Worm (Caenorhabditis elegans) whole organism, L2 larva: Measurements from ENCODE around the gene C49H3.4.

Source experiments
- F13H6.1 ChIP-seq: sonication (generic microtip); optimal IDR thresholded peaks from 2 replicates; lab custom pipeline; 2016; ENCODE audit warnings: missing genetic modification characterization, missing compliant biosample characterization
- R02D3.7 ChIP-seq: fragments of 150-350 bp; optimal IDR thresholded peaks from 2 replicates; lab custom pipeline; 2014; ENCODE audit warnings: missing biosample characterization, missing genetic modification characterization
- Y55F3AM.14 ChIP-seq: fragments of 200-800 bp; sonication (Bioruptor generic); optimal IDR thresholded peaks from 2 replicates; lab custom pipeline; 2018; ENCODE audit warnings: mild to moderate bottlenecking, missing genetic modification characterization, missing compliant biosample characterization
- ZK546.5 ChIP-seq: sonication (generic microtip); optimal IDR thresholded peaks from 2 replicates; lab custom pipeline; 2017; ENCODE audit warnings: missing biosample characterization, missing genetic modification characterization
- alr-1 ChIP-seq: fragments of 150-350 bp; optimal IDR thresholded peaks from 2 replicates; lab custom pipeline; 2014; ENCODE audit warnings: missing biosample characterization, missing genetic modification characterization
- ama-1 ChIP-seq: fragments of 150-350 bp; optimal IDR thresholded peaks from 2 replicates; lab custom pipeline; 2018; ENCODE audit warnings: inconsistent platforms
- ceh-16 ChIP-seq: fragments of 150-350 bp; optimal IDR thresholded peaks from 2 replicates; lab custom pipeline; 2014; ENCODE audit warnings: missing biosample characterization, missing genetic modification characterization
- ceh-82 ChIP-seq: fragments of 150-350 bp; optimal IDR thresholded peaks from 2 replicates; lab custom pipeline; 2014; ENCODE audit warnings: missing biosample characterization, missing genetic modification characterization
- crh-2 ChIP-seq: sonication (generic microtip); optimal IDR thresholded peaks from 2 replicates; lab custom pipeline; 2017; ENCODE audit warnings: missing biosample characterization, missing genetic modification characterization
- dmd-4 ChIP-seq: sonication (generic microtip); optimal IDR thresholded peaks from 2 replicates; lab custom pipeline; 2017; ENCODE audit warnings: missing biosample characterization, missing genetic modification characterization
- elt-1 ChIP-seq: fragments of 150-350 bp; optimal IDR thresholded peaks from 2 replicates; lab custom pipeline; 2014; ENCODE audit warnings: missing biosample characterization, missing genetic modification characterization
- elt-3 ChIP-seq: sonication (generic microtip); optimal IDR thresholded peaks from 2 replicates; lab custom pipeline; 2017; ENCODE audit warnings: missing biosample characterization, missing genetic modification characterization
- fos-1 ChIP-seq: fragments of 150-350 bp; optimal IDR thresholded peaks from 2 replicates; lab custom pipeline; 2014; ENCODE audit warnings: missing biosample characterization, missing genetic modification characterization
- lin-13 ChIP-seq: fragments of 150-350 bp; optimal IDR thresholded peaks from 2 replicates; lab custom pipeline; 2014; ENCODE audit warnings: missing biosample characterization, missing genetic modification reagents, missing genetic modification characterization
- lin-39 ChIP-seq: fragments of 150-350 bp; optimal IDR thresholded peaks from 2 replicates; lab custom pipeline; 2014; ENCODE audit warnings: missing biosample characterization, missing genetic modification reagents, missing genetic modification characterization
- lsy-2 ChIP-seq, 2 experiments: fragments of 150-350 bp in 1 of 2; sonication (generic microtip) in 1 of 2; optimal IDR thresholded peaks; 2 replicates each; lab custom pipeline; 2014 to 2017; ENCODE audit warnings: missing biosample characterization in 2 of 2, missing genetic modification characterization in 2 of 2
- mab-5 ChIP-seq: fragments of 150-350 bp; optimal IDR thresholded peaks from 2 replicates; lab custom pipeline; 2014; ENCODE audit warnings: missing biosample characterization, missing genetic modification characterization
- mbf-1 ChIP-seq: sonication (generic microtip); optimal IDR thresholded peaks from 2 replicates; lab custom pipeline; 2017; ENCODE audit warnings: missing biosample characterization, missing genetic modification characterization
- mdl-1 ChIP-seq, 2 experiments: fragments of 150-350 bp in 1 of 2; sonication (generic microtip) in 1 of 2; optimal IDR thresholded peaks; 2 replicates each; lab custom pipeline; 2017; ENCODE audit warnings: missing biosample characterization in 2 of 2, missing genetic modification characterization in 2 of 2
- nhr-10 ChIP-seq: sonication (generic microtip); optimal IDR thresholded peaks from 2 replicates; lab custom pipeline; 2017; ENCODE audit warnings: missing biosample characterization, missing genetic modification characterization
- nhr-11 ChIP-seq: fragments of 150-350 bp; optimal IDR thresholded peaks from 2 replicates; lab custom pipeline; 2014; ENCODE audit warnings: missing biosample characterization, missing genetic modification characterization
- nhr-12 ChIP-seq: fragments of 150-350 bp; optimal IDR thresholded peaks from 2 replicates; lab custom pipeline; 2014; ENCODE audit warnings: missing biosample characterization, missing genetic modification characterization
- nhr-23 ChIP-seq: fragments of 150-350 bp; optimal IDR thresholded peaks from 2 replicates; lab custom pipeline; 2014; ENCODE audit warnings: missing biosample characterization, missing genetic modification reagents, missing genetic modification characterization
- nhr-25 ChIP-seq: fragments of 150-350 bp; sonication (generic microtip); optimal IDR thresholded peaks from 3 replicates; lab custom pipeline; 2014; ENCODE audit warnings: missing biosample characterization, missing genetic modification characterization
- nhr-77 ChIP-seq: fragments of 150-350 bp; optimal IDR thresholded peaks from 2 replicates; lab custom pipeline; 2014; ENCODE audit warnings: missing biosample characterization, missing genetic modification characterization
- peb-1 ChIP-seq: fragments of 150-350 bp; optimal IDR thresholded peaks from 2 replicates; lab custom pipeline; 2014; ENCODE audit warnings: missing biosample characterization, missing genetic modification characterization
- sem-4 ChIP-seq: fragments of 150-350 bp; optimal IDR thresholded peaks from 2 replicates; lab custom pipeline; 2014; ENCODE audit warnings: missing biosample characterization, missing genetic modification reagents, missing genetic modification characterization
- sma-3 ChIP-seq: sonication (generic microtip); optimal IDR thresholded peaks from 2 replicates; lab custom pipeline; 2016; ENCODE audit warnings: missing genetic modification reagents, missing genetic modification characterization, missing compliant biosample characterization
- sma-9 ChIP-seq, 2 experiments: fragments of 150-350 bp in 1 of 2; sonication (generic microtip) in 1 of 2; optimal IDR thresholded peaks; 2 replicates each; lab custom pipeline; 2014 to 2016; ENCODE audit warnings: missing genetic modification characterization in 2 of 2, mild to moderate bottlenecking in 1 of 2, missing biosample characterization in 1 of 2, missing compliant biosample characterization in 1 of 2, missing genetic modification reagents in 1 of 2, moderate library complexity in 1 of 2
- snpc-4 ChIP-seq: fragments of 150-350 bp; optimal IDR thresholded peaks from 2 replicates; lab custom pipeline; 2014; ENCODE audit warnings: missing biosample characterization, missing genetic modification characterization
- unc-39 ChIP-seq: fragments of 150-350 bp; optimal IDR thresholded peaks from 2 replicates; lab custom pipeline; 2014; ENCODE audit warnings: missing biosample characterization, missing genetic modification characterization
- unc-55 ChIP-seq: fragments of 150-350 bp; sonication (generic microtip); optimal IDR thresholded peaks from 3 replicates; lab custom pipeline; 2014; ENCODE audit warnings: missing biosample characterization, missing genetic modification reagents, missing genetic modification characterization
- zag-1 ChIP-seq: fragments of 150-350 bp; optimal IDR thresholded peaks from 2 replicates; lab custom pipeline; 2014; ENCODE audit warnings: missing biosample characterization, missing genetic modification characterization
- ztf-1 ChIP-seq: fragments of 200-800 bp; sonication (Bioruptor generic); conservative IDR thresholded peaks from 2 replicates; pipeline ENCODE4 v1.3.6; 2022; ENCODE audit warnings: missing genetic modification characterization, missing compliant biosample characterization
- ztf-11 ChIP-seq: sonication (generic microtip); optimal IDR thresholded peaks from 2 replicates; lab custom pipeline; 2017; ENCODE audit warnings: missing biosample characterization, missing genetic modification characterization

C49H3.4 gene

DNA sequence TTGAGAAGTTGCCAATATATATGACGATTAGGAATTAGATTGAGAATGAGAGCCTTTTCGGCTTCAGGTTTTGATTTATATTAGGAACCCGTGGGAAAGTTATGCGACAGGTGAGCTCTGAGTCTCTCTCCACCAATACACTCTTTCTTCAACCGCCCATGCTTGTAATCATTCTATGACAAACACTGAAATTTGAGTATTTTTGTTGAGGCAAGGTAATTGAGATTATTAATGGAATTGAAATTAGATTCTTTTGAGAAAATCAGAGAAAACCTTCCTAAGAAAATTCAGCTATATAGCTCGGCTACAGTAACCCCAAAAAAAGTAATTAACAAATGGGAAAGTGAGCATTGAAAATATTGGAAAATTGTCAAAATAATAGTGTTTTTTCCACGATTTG, 40.8 kb downstream of the C49H3.4 start, which contains the start of gene ceh-19:
ceh-19 (minus strand) TSS at position 101 of the 400 bp plus-strand sequence.
- no peak for TF ChIP-seq nhr-25 (tag; lab: Kevin White, UChicago)

DNA sequence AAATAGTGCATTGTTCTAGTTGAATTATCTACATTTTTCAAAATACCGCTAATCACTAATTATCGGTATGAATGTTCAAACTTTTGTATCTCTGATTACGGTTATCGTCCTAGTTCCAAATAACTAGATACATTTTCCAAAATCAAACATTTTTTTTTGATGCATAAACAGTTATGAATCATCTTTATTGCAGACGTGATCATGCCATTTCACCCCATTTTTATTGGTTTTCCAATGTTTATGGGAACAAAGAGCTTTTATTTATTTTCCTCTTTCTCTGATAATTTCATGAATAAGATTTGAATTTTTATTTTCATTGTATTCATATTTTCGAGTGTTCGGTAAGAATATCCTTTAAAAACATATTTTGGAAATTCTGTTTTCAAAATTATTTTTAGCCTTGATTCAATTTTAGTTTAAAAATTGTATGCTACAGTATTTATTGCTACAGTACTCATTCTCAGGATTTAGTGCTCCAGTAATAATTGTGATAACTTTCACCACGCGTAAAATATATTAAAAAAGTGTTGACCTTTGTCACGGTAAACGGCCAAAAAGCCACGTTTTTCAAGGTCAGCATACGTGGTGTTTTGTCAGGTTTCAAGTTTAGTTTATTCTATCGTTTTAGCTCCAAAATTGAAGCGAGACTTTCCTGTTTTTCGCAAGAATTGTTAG, 41.7 kb downstream of the C49H3.4 start, which contains the start of gene csr-1:
csr-1 (plus strand) TSS at position 625 of the 675 bp plus-strand sequence.
- TF ChIP-seq ceh-16 (tag; lab: Kevin White, UChicago) (no peak), ceh-82 (tag; lab: Kevin White, UChicago) (no peak), fos-1 (tag; lab: Kevin White, UChicago) (no peak), ama-1 (lab: Kevin White, UChicago) (no peak), lin-13 (GFP tag; lab: Kevin White, UChicago) (no peak), unc-55 (GFP tag; lab: Kevin White, UChicago) (no peak), mdl-1 (tag; optimal IDR thresholded peaks at IDR 0.05; lab: Kevin White, UChicago) (no peak), nhr-23 (tag; lab: Kevin White, UChicago) (no peak), nhr-11 (tag; lab: Kevin White, UChicago) (no peak), sma-3 (GFP tag; lab: Kevin White, UChicago) (no peak), nhr-12 (tag; lab: Kevin White, UChicago) (no peak), snpc-4 (tag; lab: Kevin White, UChicago) (no peak), ztf-1 (GFP tag; lab: Robert Waterston, UW) (no peak), alr-1 (tag; lab: Kevin White, UChicago) (no peak)
- TF ChIP-seq, all 48 proteins: peak for 0

DNA sequence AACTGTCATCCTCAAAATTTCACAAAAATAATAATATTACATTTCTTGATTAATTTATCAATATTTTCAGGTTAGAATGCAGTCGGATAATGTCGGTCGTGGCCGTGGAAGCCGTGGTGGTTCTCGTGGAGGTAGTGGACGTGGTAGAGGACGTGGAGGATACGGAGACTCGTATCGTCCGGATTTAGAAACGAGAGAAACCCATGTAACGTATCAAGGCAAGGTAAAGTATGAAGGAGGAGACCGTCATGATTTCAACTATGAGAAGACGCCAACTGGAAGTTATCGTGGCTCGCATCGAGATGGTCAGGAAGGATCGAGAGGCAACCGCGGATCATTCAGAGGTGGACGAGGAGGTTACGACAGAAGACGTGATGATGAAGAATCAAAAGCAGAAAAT, 42.4 kb downstream of the C49H3.4 start, which contains the start of gene frpr-10:
frpr-10 (plus strand) TSS at position 301 of the 400 bp plus-strand sequence.
- TF ChIP-seq unc-55 (GFP tag; lab: Kevin White, UChicago) = no peak
- TF ChIP-seq elt-1 = no peak
- TF ChIP-seq mdl-1 (tag; optimal IDR thresholded peaks at IDR 0.05; lab: Kevin White, UChicago) = no peak
- TF ChIP-seq ceh-82 (tag; lab: Kevin White, UChicago) = no peak
- TF ChIP-seq unc-39 (tag; lab: Kevin White, UChicago) = no peak
- TF ChIP-seq peb-1 (tag; lab: Kevin White, UChicago) = no peak
- TF ChIP-seq ztf-11 (tag; lab: Kevin White, UChicago) = no peak
- TF ChIP-seq crh-2 (tag; lab: Kevin White, UChicago) = no peak
- TF ChIP-seq Y55F3AM.14 = no peak
- no peak for TF ChIP-seq mbf-1 (tag; lab: Kevin White, UChicago)
- TF ChIP-seq F13H6.1 (tag; lab: Kevin White, UChicago) = no peak
- no peak for TF ChIP-seq sem-4 (tag; lab: Kevin White, UChicago)
- TF ChIP-seq ceh-16 (tag; lab: Kevin White, UChicago) = no peak
- TF ChIP-seq, all 48 proteins: peak for 0

DNA sequence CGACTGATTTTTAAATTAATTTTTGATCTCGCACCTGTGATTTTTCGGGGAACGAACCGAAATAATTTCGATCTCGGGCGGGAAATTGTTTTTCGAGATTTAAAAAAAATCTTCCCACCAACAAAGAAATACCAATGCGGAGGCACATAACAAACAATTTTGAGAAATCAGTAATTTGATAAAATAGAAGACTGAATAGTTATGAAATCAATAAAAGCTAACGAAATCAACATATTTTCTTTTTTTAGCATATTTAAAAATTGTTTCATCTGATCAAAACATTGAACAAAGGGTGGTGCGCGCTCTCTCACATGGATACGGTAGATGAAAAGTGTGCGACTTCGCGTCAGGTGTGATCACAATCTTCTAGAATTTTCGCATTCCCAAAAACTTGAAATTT, 43.0 kb downstream of the C49H3.4 start:
- TF ChIP-seq ZK546.5 (no peak), unc-39 (tag; lab: Kevin White, UChicago) (no peak), sem-4 (tag; lab: Kevin White, UChicago) (no peak), ztf-11 (tag; lab: Kevin White, UChicago) (no peak), snpc-4 (tag; lab: Kevin White, UChicago) (no peak), elt-1 (no peak), elt-3 (tag; lab: Kevin White, UChicago) (no peak)

DNA sequence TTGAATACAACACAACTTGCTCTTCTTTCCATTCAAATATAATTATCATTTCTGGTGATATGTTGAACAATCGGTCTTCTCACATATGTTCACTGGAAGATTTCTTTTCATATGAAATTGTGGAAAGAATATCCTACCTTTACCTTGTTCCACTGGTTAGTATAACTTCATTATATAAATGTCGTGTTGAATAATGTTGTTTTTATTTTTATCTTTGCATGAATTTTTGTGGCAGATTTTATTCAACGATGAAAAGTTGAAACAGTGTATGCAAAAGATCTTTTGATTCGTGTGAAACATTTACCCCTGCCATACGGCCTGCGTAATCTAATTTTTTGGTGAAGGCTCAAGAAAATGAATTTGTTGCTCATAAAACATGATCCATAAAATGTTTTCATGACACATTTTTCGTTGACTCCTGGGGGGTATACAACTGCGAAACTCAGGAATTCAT, 46.8 kb downstream of the C49H3.4 start:
- no peak for TF ChIP-seq zag-1 (tag; lab: Kevin White, UChicago)
- no peak for TF ChIP-seq nhr-77 (tag; lab: Kevin White, UChicago)
- no peak for TF ChIP-seq lin-13 (GFP tag; lab: Kevin White, UChicago)
- no peak for TF ChIP-seq ztf-1 (GFP tag; lab: Robert Waterston, UW)
- TF ChIP-seq ztf-11 (tag; lab: Kevin White, UChicago) = no peak
- TF ChIP-seq mab-5 (tag; lab: Kevin White, UChicago) = no peak
- no peak for TF ChIP-seq F13H6.1 (tag; lab: Kevin White, UChicago)
- TF ChIP-seq nhr-10 (tag; lab: Kevin White, UChicago) = no peak
- TF ChIP-seq R02D3.7 (tag; lab: Kevin White, UChicago) = no peak
- no peak for TF ChIP-seq lin-39
- no peak for TF ChIP-seq sma-9 (GFP tag; optimal IDR thresholded peaks at IDR 0.05; lab: Kevin White, UChicago)
- TF ChIP-seq sma-9 (tag; optimal IDR thresholded peaks at IDR 0.05; lab: Kevin White, UChicago) = no peak
- no peak for TF ChIP-seq dmd-4 (tag; lab: Kevin White, UChicago)
- TF ChIP-seq elt-3 (tag; lab: Kevin White, UChicago) = no peak
- no peak for TF ChIP-seq ceh-82 (tag; lab: Kevin White, UChicago)
- no peak for TF ChIP-seq lsy-2 (tag; optimal IDR thresholded peaks at IDR 0.05; lab: Kevin White, UChicago)
- no peak for TF ChIP-seq ceh-16 (tag; lab: Kevin White, UChicago)
- no peak for TF ChIP-seq unc-39 (tag; lab: Kevin White, UChicago)
- no peak for TF ChIP-seq crh-2 (tag; lab: Kevin White, UChicago)
